Worm (Caenorhabditis elegans) whole organism, L1 larva: ENCODE results near the gene lim-4.

Experiments used
- C16A3.4 ChIP-seq: fragments of 150-350 bp; optimal IDR thresholded peaks from 2 replicates; lab custom pipeline; 2014; ENCODE audit warnings: missing biosample characterization, missing genetic modification characterization
- F16B12.6 ChIP-seq: fragments of 150-350 bp; optimal IDR thresholded peaks from 2 replicates; lab custom pipeline; 2014; ENCODE audit warnings: missing biosample characterization, missing genetic modification characterization
- Y116A8C.19 ChIP-seq: sonication (generic microtip); optimal IDR thresholded peaks from 2 replicates; lab custom pipeline; 2016; ENCODE audit warnings: missing compliant biosample characterization, missing genetic modification characterization, borderline replicate concordance
- alr-1 ChIP-seq: fragments of 200-800 bp; sonication (Bioruptor generic); optimal IDR thresholded peaks from 2 replicates; lab custom pipeline; 2018; ENCODE audit warnings: borderline replicate concordance, mild to moderate bottlenecking, missing genetic modification characterization, missing compliant biosample characterization
- ceh-88 ChIP-seq: fragments of 200-800 bp; sonication (Bioruptor generic); IDR thresholded peaks from 2 replicates; pipeline ENCODE4 v1.3.6; 2022; ENCODE audit warnings: missing genetic modification characterization, missing compliant biosample characterization
- ces-1 ChIP-seq: fragments of 150-350 bp; optimal IDR thresholded peaks from 2 replicates; lab custom pipeline; 2014; ENCODE audit warnings: missing biosample characterization, missing genetic modification reagents, missing genetic modification characterization
- dsc-1 ChIP-seq: sonication (generic microtip); optimal IDR thresholded peaks from 2 replicates; lab custom pipeline; 2016; ENCODE audit warnings: mild to moderate bottlenecking, missing genetic modification characterization, missing compliant biosample characterization
- efl-1 ChIP-seq, 4 experiments: fragments of 150-350 bp; optimal IDR thresholded peaks in 3 of 4; peaks in 1 of 4; 1 replicate in 1 of 4; 2 replicates in 3 of 4; lab custom pipeline; 2014; ENCODE audit warnings: missing biosample characterization in 2 of 4, missing genetic modification characterization in 2 of 4, missing genetic modification reagents in 2 of 4
- efl-3 ChIP-seq: fragments of 200-800 bp; sonication (Bioruptor generic); optimal IDR thresholded peaks from 2 replicates; lab custom pipeline; 2018; ENCODE audit warnings: mild to moderate bottlenecking, missing genetic modification characterization, missing compliant biosample characterization
- egl-13 ChIP-seq: sonication (generic microtip); optimal IDR thresholded peaks from 2 replicates; lab custom pipeline; 2016; ENCODE audit warnings: missing genotype, missing genetic modification reagents, missing genetic modification characterization, missing compliant biosample characterization
- fkh-8 ChIP-seq: sonication (generic microtip); optimal IDR thresholded peaks from 2 replicates; lab custom pipeline; 2016; ENCODE audit warnings: mild to moderate bottlenecking, missing genetic modification characterization, missing compliant biosample characterization
- fos-1 ChIP-seq: fragments of 150-350 bp; optimal IDR thresholded peaks from 2 replicates; lab custom pipeline; 2014; ENCODE audit warnings: missing biosample characterization, missing genetic modification characterization
- grh-1 ChIP-seq: fragments of 200-800 bp; sonication (Bioruptor generic); IDR thresholded peaks from 2 replicates; pipeline ENCODE4 v1.3.6; 2022; ENCODE audit warnings: missing genetic modification reagents, missing genetic modification characterization, missing compliant biosample characterization
- hlh-4 ChIP-seq: sonication (generic microtip); optimal IDR thresholded peaks from 2 replicates; lab custom pipeline; 2016; ENCODE audit warnings: mild to moderate bottlenecking, missing genetic modification characterization, missing compliant biosample characterization
- hpl-2 ChIP-seq: fragments of 150-350 bp; optimal IDR thresholded peaks from 2 replicates; lab custom pipeline; 2014; ENCODE audit warnings: missing biosample characterization, missing genetic modification reagents, missing genetic modification characterization
- isw-1 ChIP-seq: fragments of 200-800 bp; sonication (Bioruptor generic); IDR thresholded peaks from 2 replicates; pipeline ENCODE4 v1.3.6; 2022; ENCODE audit warnings: missing genetic modification characterization, missing compliant biosample characterization
- lin-14 ChIP-seq: fragments of 200-800 bp; sonication (Bioruptor generic); optimal IDR thresholded peaks from 2 replicates; lab custom pipeline; 2018; ENCODE audit warnings: mild to moderate bottlenecking, missing genetic modification characterization, moderate library complexity, missing compliant biosample characterization
- lin-15B ChIP-seq: fragments of 150-350 bp; sonication (generic microtip); optimal IDR thresholded peaks from 3 replicates; lab custom pipeline; 2014; ENCODE audit warnings: missing biosample characterization, missing genetic modification characterization
- lin-39 ChIP-seq: fragments of 150-350 bp; optimal IDR thresholded peaks from 2 replicates; lab custom pipeline; 2014; ENCODE audit warnings: missing biosample characterization, missing genetic modification reagents, missing genetic modification characterization
- lir-3 ChIP-seq: sonication (generic microtip); optimal IDR thresholded peaks from 2 replicates; lab custom pipeline; 2016; ENCODE audit warnings: mild to moderate bottlenecking, missing genetic modification characterization, moderate library complexity, missing compliant biosample characterization; ENCODE audit not compliant: poor library complexity
- mdl-1 ChIP-seq, 2 experiments: fragments of 150-350 bp; optimal IDR thresholded peaks; 2 replicates each; lab custom pipeline; 2014 to 2017; ENCODE audit warnings: missing biosample characterization in 2 of 2, missing genetic modification characterization in 2 of 2, inconsistent platforms in 1 of 2
- mef-2 ChIP-seq: fragments of 150-350 bp; optimal IDR thresholded peaks from 2 replicates; lab custom pipeline; 2014; ENCODE audit warnings: missing biosample characterization, missing genetic modification characterization
- nhr-19 ChIP-seq: fragments of 200-800 bp; sonication (Bioruptor generic); conservative IDR thresholded peaks from 2 replicates; pipeline ENCODE4 v1.3.6; 2022; ENCODE audit warnings: missing genetic modification characterization, missing compliant biosample characterization
- nhr-237 ChIP-seq: fragments of 150-350 bp; optimal IDR thresholded peaks from 2 replicates; lab custom pipeline; 2014; ENCODE audit warnings: missing biosample characterization, missing genetic modification characterization
- nhr-71 ChIP-seq: sonication (generic microtip); optimal IDR thresholded peaks from 2 replicates; lab custom pipeline; 2016; ENCODE audit warnings: mild to moderate bottlenecking, missing genetic modification characterization, moderate library complexity, missing compliant biosample characterization
- nhr-77 ChIP-seq: fragments of 150-350 bp; optimal IDR thresholded peaks from 2 replicates; lab custom pipeline; 2014; ENCODE audit warnings: missing biosample characterization, missing genetic modification characterization
- nhr-84 ChIP-seq: sonication (generic microtip); optimal IDR thresholded peaks from 2 replicates; lab custom pipeline; 2017; ENCODE audit warnings: missing biosample characterization, missing genetic modification characterization
- nhr-85 ChIP-seq: sonication (generic microtip); peaks from one replicate; lab custom pipeline; 2016; ENCODE audit warnings: missing genetic modification characterization, inconsistent platforms, missing compliant biosample characterization
- nhr-90 ChIP-seq: sonication (generic microtip); optimal IDR thresholded peaks from 2 replicates; lab custom pipeline; 2016; ENCODE audit warnings: mild to moderate bottlenecking, missing genetic modification characterization, missing compliant biosample characterization; ENCODE audit not compliant: poor library complexity
- pag-3 ChIP-seq: sonication (generic microtip); optimal IDR thresholded peaks from 2 replicates; lab custom pipeline; 2017; ENCODE audit warnings: missing genetic modification characterization, mild to moderate bottlenecking, missing compliant biosample characterization, antibody characterized with exemption, borderline replicate concordance; ENCODE audit not compliant: insufficient read depth
- pax-3 ChIP-seq: fragments of 200-800 bp; sonication (Bioruptor generic); optimal IDR thresholded peaks from 2 replicates; lab custom pipeline; 2018; ENCODE audit warnings: mild to moderate bottlenecking, missing genetic modification characterization, moderate library complexity, missing compliant biosample characterization
- pqm-1 ChIP-seq: sonication (generic microtip); optimal IDR thresholded peaks from 3 replicates; lab custom pipeline; 2017; ENCODE audit warnings: missing biosample characterization, missing genetic modification characterization
- rnt-1 ChIP-seq: sonication (generic microtip); optimal IDR thresholded peaks from 2 replicates; lab custom pipeline; 2016; ENCODE audit warnings: mild to moderate bottlenecking, missing genetic modification characterization, moderate library complexity, missing compliant biosample characterization
- skn-1 ChIP-seq: fragments of 150-350 bp; optimal IDR thresholded peaks from 2 replicates; lab custom pipeline; 2014; ENCODE audit warnings: missing biosample characterization, missing genetic modification characterization
- sox-4 ChIP-seq: sonication (generic microtip); optimal IDR thresholded peaks from 2 replicates; lab custom pipeline; 2016; ENCODE audit warnings: missing genetic modification characterization, missing compliant biosample characterization
- sptf-1 ChIP-seq: fragments of 150-350 bp; optimal IDR thresholded peaks from 2 replicates; lab custom pipeline; 2014; ENCODE audit warnings: missing biosample characterization, missing genetic modification characterization
- sup-37 ChIP-seq: fragments of 200-800 bp; sonication (Bioruptor generic); optimal IDR thresholded peaks from 2 replicates; lab custom pipeline; 2018; ENCODE audit warnings: mild to moderate bottlenecking, missing genetic modification characterization, missing compliant biosample characterization
- swsn-7 ChIP-seq: sonication (generic microtip); optimal IDR thresholded peaks from 2 replicates; lab custom pipeline; 2016; ENCODE audit warnings: missing genetic modification characterization, missing compliant biosample characterization
- tbx-2 ChIP-seq: sonication (generic microtip); optimal IDR thresholded peaks from 2 replicates; lab custom pipeline; 2016; ENCODE audit warnings: missing genetic modification characterization, missing compliant biosample characterization
- unc-62 ChIP-seq: fragments of 150-350 bp; optimal IDR thresholded peaks from 2 replicates; lab custom pipeline; 2014; ENCODE audit warnings: missing biosample characterization, missing genetic modification reagents, missing genetic modification characterization
- zip-4 ChIP-seq: fragments of 200-800 bp; sonication (Bioruptor generic); optimal IDR thresholded peaks from 2 replicates; lab custom pipeline; 2018; ENCODE audit warnings: mild to moderate bottlenecking, missing genetic modification characterization, moderate library complexity, missing compliant biosample characterization
- ztf-4 ChIP-seq: fragments of 150-350 bp; optimal IDR thresholded peaks from 2 replicates; lab custom pipeline; 2014; ENCODE audit warnings: missing biosample characterization, missing genetic modification characterization

lim-4 gene

DNA sequence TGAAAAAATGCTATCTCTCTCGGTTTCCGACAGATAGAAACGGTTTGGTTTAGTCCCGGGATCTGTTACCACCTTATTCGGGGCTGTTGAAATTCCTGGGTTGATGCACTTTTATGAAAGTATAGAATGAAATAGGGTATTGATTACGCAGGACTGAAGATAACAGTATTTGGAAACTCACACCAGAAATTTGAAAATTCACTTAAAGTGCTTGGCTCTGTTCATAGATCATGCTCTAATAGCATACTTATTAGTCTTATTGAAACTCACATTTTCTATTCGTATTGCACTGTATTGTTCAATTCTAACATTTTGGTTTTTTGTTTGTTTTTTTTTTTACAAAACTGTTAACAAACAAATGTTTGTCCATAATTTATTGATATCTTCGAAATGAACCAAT is 7.1 kb downstream of the lim-4 start:
- TF ChIP-seq egl-13 (tag; lab: Kevin White, UChicago) (no peak), nhr-85 (tag; lab: Kevin White, UChicago) (peak; percentile 65)
- TF ChIP-seq, all 84 proteins: peak for 1

DNA sequence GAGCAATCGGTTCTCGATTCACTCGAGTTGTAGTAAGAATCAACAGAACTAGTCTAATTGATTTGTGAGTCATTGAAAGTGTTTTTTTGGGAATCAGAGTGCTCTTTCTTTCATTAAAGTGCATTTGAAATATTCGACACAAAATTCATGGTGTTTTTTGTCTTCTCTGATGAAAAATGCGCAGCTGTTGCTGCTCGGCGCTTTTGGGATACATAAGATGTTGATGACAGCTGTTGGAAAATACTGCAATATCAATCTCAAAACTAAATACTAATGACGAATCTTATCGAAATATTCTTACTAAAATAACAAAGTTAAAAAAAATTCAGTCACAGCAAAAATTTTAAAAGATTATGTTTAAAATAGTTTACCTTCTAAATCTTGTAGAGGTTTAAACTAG is 12.1 kb downstream of the lim-4 start:
- TF ChIP-seq pax-3 (tag; lab: Kevin White, UChicago) = no peak
- 0 out of 2 replicates have a peak, but pooled peaks have one; percentile 12 for TF ChIP-seq nhr-19 (GFP tag; lab: Robert Waterston, UW)
- no peak for TF ChIP-seq hpl-2 (GFP tag; lab: Kevin White, UChicago)
- TF ChIP-seq rnt-1 = peak; percentile 69
- TF ChIP-seq nhr-84 (tag; lab: Kevin White, UChicago) = no peak
- no peak for TF ChIP-seq alr-1 (tag; lab: Kevin White, UChicago)
- no peak for TF ChIP-seq C16A3.4
- no peak for TF ChIP-seq unc-62
- TF ChIP-seq mef-2 (tag; lab: Kevin White, UChicago) = no peak
- TF ChIP-seq mdl-1 (tag; optimal IDR thresholded peaks at IDR 0.05; lab: Kevin White, UChicago) = no peak
- no peak for TF ChIP-seq lir-3 (tag; lab: Kevin White, UChicago)
- no peak for TF ChIP-seq swsn-7 (tag; lab: Kevin White, UChicago)
- no peak for TF ChIP-seq nhr-90 (tag; lab: Kevin White, UChicago)
- TF ChIP-seq skn-1 (tag; lab: Kevin White, UChicago) = no peak
- no peak for TF ChIP-seq hlh-4
- TF ChIP-seq fkh-8 (tag; lab: Kevin White, UChicago) = no peak
- no peak for TF ChIP-seq zip-4 (GFP tag; lab: Kevin White, UChicago)
- no peak for TF ChIP-seq pag-3
- no peak for TF ChIP-seq nhr-85 (tag; lab: Kevin White, UChicago)
- TF ChIP-seq efl-3 = no peak
- peak; percentile 35 for TF ChIP-seq lin-14
- TF ChIP-seq isw-1 (GFP tag; lab: Robert Waterston, UW) = no peak
- TF ChIP-seq nhr-237 (tag; lab: Kevin White, UChicago) = no peak
- TF ChIP-seq ztf-4 (tag; lab: Kevin White, UChicago) = no peak
- TF ChIP-seq sox-4 = no peak
- TF ChIP-seq nhr-77 (tag; lab: Kevin White, UChicago) = no peak
- TF ChIP-seq F16B12.6 (tag; lab: Kevin White, UChicago) = no peak
- TF ChIP-seq nhr-71 (tag; lab: Kevin White, UChicago) = peak; percentile 44
- no peak for TF ChIP-seq lin-15B (tag; lab: Kevin White, UChicago)

DNA sequence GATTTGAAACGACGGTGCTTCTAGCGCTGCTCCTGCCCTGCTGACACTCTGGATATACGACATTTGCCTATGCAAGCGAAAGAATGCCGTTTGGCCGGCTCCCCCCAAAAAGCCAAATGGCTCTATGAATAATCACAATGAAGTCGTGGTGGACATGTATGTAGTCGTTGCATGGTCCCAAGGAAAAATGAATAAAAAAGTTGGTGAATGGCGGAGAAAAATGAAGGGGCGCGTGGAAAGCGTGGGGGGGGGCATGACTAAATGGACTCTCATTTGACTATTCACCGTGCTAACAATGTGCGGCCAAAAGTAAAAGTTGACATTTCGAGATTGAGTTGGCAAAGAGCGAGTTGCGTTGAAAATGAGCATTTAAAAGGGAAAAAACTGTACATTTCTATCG is 13.9 kb downstream of the lim-4 start:
- TF ChIP-seq swsn-7 (tag; lab: Kevin White, UChicago) (no peak), dsc-1 (no peak), Y116A8C.19 (tag; lab: Kevin White, UChicago) (no peak), lin-39 (no peak), sup-37 (GFP tag; lab: Kevin White, UChicago) (no peak), tbx-2 (tag; lab: Kevin White, UChicago) (no peak), efl-3 (no peak), efl-1 (optimal IDR thresholded peaks at IDR 0.05; lab: Kevin White, UChicago) (no peak), efl-1 (GFP tag; optimal IDR thresholded peaks at IDR 0.05 in 1 of 2; lab: Kevin White, UChicago) (no peak), hlh-4 (no peak), nhr-84 (tag; lab: Kevin White, UChicago) (no peak), pag-3 (no peak), isw-1 (GFP tag; lab: Robert Waterston, UW) (no peak)

DNA sequence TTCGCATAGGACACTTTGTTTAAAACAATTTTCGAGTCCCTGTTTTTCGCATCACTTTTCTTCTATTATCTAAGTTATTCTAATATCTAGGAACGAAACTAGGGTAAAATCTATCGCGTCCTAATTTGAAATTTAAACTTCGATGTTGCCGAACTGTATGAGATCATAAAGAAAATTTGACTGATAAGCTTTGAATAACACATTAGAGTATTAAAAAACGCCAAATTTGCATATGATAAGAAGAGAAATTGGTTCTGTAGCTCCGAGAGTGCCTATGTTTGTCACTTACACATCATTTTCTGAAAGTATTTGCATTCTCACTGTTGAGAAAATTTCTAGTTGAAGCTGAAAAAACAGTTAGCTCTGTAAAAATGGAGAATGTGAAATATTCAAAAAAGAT is 15.0 kb downstream of the lim-4 start:
- no peak for TF ChIP-seq ztf-4 (tag; lab: Kevin White, UChicago)
- TF ChIP-seq lin-39 = no peak
- TF ChIP-seq nhr-19 (GFP tag; lab: Robert Waterston, UW) = no peak
- TF ChIP-seq tbx-2 (tag; lab: Kevin White, UChicago) = no peak
- no peak for TF ChIP-seq grh-1 (GFP tag; lab: Robert Waterston, UW)
- TF ChIP-seq pqm-1 (tag; lab: Kevin White, UChicago) = no peak
- no peak for TF ChIP-seq rnt-1
- no peak for TF ChIP-seq ceh-88
- TF ChIP-seq ces-1 (GFP tag; lab: Kevin White, UChicago) = no peak
- no peak for TF ChIP-seq C16A3.4
- no peak for TF ChIP-seq fos-1 (tag; lab: Kevin White, UChicago)
- no peak for TF ChIP-seq sptf-1 (tag; lab: Kevin White, UChicago)
- no peak for TF ChIP-seq lir-3 (tag; lab: Kevin White, UChicago)
